Worm (Caenorhabditis elegans) whole organism, L4/young adult: ENCODE measurements around the gene hpo-19.

ENCODE experiments used
- W03F9.2 ChIP-seq: fragments of 150-350 bp; optimal IDR thresholded peaks from 2 replicates; lab custom pipeline; 2014; ENCODE audit warnings: missing biosample characterization, missing genetic modification characterization
- dao-5 ChIP-seq: sonication (generic microtip); optimal IDR thresholded peaks from 2 replicates; lab custom pipeline; 2016; ENCODE audit warnings: missing genotype, missing genetic modification characterization, moderate library complexity, missing compliant biosample characterization
- him-1 ChIP-seq: sonication (generic microtip); optimal IDR thresholded peaks from 2 replicates; lab custom pipeline; 2016; ENCODE audit warnings: missing genotype, missing genetic modification reagents, missing genetic modification characterization, missing compliant biosample characterization

DNA sequence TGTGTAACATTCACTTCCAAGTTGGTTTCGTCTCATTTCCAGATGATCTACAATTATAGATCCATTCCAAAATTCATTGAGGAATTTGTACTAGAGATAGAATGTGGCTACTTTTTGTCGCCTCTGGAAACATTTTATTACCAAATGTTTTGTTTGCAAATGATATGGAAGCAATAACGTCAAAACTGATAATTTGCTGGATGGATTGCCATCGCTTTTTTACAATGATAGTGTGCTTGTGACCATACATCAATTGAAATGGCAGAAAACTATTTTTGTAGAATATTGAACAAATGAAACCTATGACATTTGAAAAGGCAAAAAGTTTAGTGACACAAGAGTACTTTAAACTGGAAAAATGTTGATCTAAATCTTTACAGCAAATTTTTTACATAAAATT, 22.0 kb upstream of the hpo-19 start:
- TF ChIP-seq W03F9.2 (tag; lab: Kevin White, UChicago) = no peak
- TF ChIP-seq him-1 (tag; lab: Kevin White, UChicago) = no peak
- no peak for TF ChIP-seq dao-5 (tag; lab: Kevin White, UChicago)
